Fruit fly (Drosophila melanogaster) whole organism, adult: ENCODE measurements around the gene CG8128.
A peak's percentile ranks its signal among the peaks of the same experiment; 100 is the strongest.

Experiments
- CG11617 ChIP-seq: fragments of 200-800 bp; sonication (Bioruptor generic); optimal IDR thresholded peaks from 2 replicates; lab custom pipeline; 2017; ENCODE audit warnings: mild to moderate bottlenecking, missing biosample characterization, missing genetic modification reagents, missing genetic modification characterization
- CG12768 ChIP-seq: fragments of 200-800 bp; sonication (Bioruptor generic); optimal IDR thresholded peaks from 2 replicates; lab custom pipeline; 2017; ENCODE audit warnings: missing biosample characterization, missing genetic modification characterization, mild to moderate bottlenecking, moderate library complexity, missing genetic modification reagents
- CG14711 ChIP-seq: fragments of 200-800 bp; sonication (Bioruptor generic); optimal IDR thresholded peaks from 2 replicates; lab custom pipeline; 2018; ENCODE audit warnings: missing biosample characterization, mild to moderate bottlenecking, missing genetic modification characterization, moderate library complexity
- CG1620 ChIP-seq: fragments of 200-800 bp; sonication (Bioruptor generic); optimal IDR thresholded peaks from 2 replicates; lab custom pipeline; 2016; ENCODE audit warnings: missing biosample characterization, missing genetic modification characterization
- CG33017 ChIP-seq: fragments of 200-800 bp; sonication (Bioruptor generic); optimal IDR thresholded peaks from 2 replicates; lab custom pipeline; 2018; ENCODE audit warnings: missing biosample characterization, mild to moderate bottlenecking, missing genetic modification characterization, moderate library complexity
- CG5204 ChIP-seq: fragments of 200-800 bp; sonication (Bioruptor generic); optimal IDR thresholded peaks from 2 replicates; lab custom pipeline; 2016; ENCODE audit warnings: missing biosample characterization, missing genetic modification characterization
- CG7045 ChIP-seq: fragments of 200-800 bp; sonication (Bioruptor generic); optimal IDR thresholded peaks from 2 replicates; lab custom pipeline; 2017; ENCODE audit warnings: missing biosample characterization, mild to moderate bottlenecking, missing genetic modification characterization
- CG7101 ChIP-seq: fragments of 200-800 bp; sonication (Bioruptor generic); optimal IDR thresholded peaks from 2 replicates; lab custom pipeline; 2018; ENCODE audit warnings: missing biosample characterization, mild to moderate bottlenecking, missing genetic modification characterization, moderate library complexity
- Clk ChIP-seq: fragments of 200-800 bp; sonication (Bioruptor generic); optimal IDR thresholded peaks from 2 replicates; lab custom pipeline; 2017; ENCODE audit warnings: missing biosample characterization, missing genetic modification characterization
- Crg-1 ChIP-seq: fragments of 200-800 bp; sonication (Bioruptor generic); optimal IDR thresholded peaks from 2 replicates; lab custom pipeline; 2016; ENCODE audit warnings: missing biosample characterization, missing genetic modification characterization
- Hr96 ChIP-seq: fragments of 200-800 bp; sonication (Bioruptor generic); optimal IDR thresholded peaks from 2 replicates; lab custom pipeline; 2016; ENCODE audit warnings: missing biosample characterization, missing genetic modification characterization
- Mnt ChIP-seq: fragments of 200-800 bp; sonication (Bioruptor generic); optimal IDR thresholded peaks from 2 replicates; lab custom pipeline; 2016; ENCODE audit warnings: missing biosample characterization, mild to moderate bottlenecking, missing genetic modification characterization
- bab1 ChIP-seq: fragments of 200-800 bp; sonication (Bioruptor generic); optimal IDR thresholded peaks from 3 replicates; lab custom pipeline; 2019; ENCODE audit warnings: missing biosample characterization, mild to moderate bottlenecking, missing genetic modification characterization, moderate library complexity
- cic ChIP-seq: fragments of 200-800 bp; sonication (Bioruptor generic); optimal IDR thresholded peaks from 2 replicates; lab custom pipeline; 2017; ENCODE audit warnings: missing biosample characterization, mild to moderate bottlenecking, missing genetic modification characterization, moderate library complexity
- cnc ChIP-seq, 2 experiments: fragments of >200 bp; optimal IDR thresholded peaks; 2 replicates each; lab custom pipeline; 2017
- kay ChIP-seq: fragments of 200-800 bp; sonication (Bioruptor generic); peaks from one replicate; lab custom pipeline; 2016; ENCODE audit warnings: missing biosample characterization, missing genetic modification characterization, borderline replicate concordance
- ovo ChIP-seq: fragments of 200-800 bp; sonication (Bioruptor generic); optimal IDR thresholded peaks from 2 replicates; lab custom pipeline; 2016; ENCODE audit warnings: missing biosample characterization, missing genetic modification characterization
- pad ChIP-seq: fragments of 200-800 bp; sonication (Bioruptor generic); optimal IDR thresholded peaks from 3 replicates; lab custom pipeline; 2017; ENCODE audit warnings: missing biosample characterization, missing genetic modification characterization, mild to moderate bottlenecking, moderate library complexity, missing genetic modification reagents
- tj ChIP-seq: fragments of 200-800 bp; sonication (Bioruptor generic); optimal IDR thresholded peaks from 3 replicates; lab custom pipeline; 2017; ENCODE audit warnings: missing biosample characterization, mild to moderate bottlenecking, missing genetic modification characterization, moderate library complexity
- toe ChIP-seq: fragments of 200-800 bp; sonication (Bioruptor generic); optimal IDR thresholded peaks from 2 replicates; lab custom pipeline; 2016; ENCODE audit warnings: missing biosample characterization, missing genetic modification characterization

Gene CG8128

DNA sequence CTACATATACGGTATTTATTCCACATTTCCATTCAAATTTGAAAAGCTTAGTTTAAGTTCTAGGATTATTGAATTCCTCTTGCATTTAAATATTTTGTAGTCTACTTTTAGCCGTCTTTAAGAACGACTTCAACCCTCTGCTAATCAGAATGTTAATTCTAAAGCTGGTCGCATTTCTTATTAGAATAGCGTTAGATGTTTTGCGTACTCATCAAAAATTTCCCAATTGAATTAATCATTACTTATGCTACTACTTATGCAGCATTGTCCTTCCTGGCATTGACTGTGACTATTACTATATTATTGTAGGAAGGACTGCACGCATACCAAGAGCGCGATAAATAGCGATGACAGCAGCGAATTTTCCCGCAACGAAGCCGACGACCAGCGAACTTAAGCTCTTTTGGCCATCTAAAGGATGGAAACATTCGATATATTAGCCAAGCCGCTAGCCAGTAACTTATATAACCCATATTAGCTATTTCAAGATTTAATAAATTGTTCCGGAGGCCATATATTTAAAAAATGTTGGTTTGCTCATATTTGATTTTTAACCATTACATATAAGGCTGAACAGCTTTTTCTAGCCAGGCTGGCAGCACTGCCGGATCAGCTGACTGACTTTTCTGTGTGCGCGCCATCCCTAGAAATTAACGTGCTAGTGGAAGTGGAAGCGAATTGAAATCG lies at the start of gene CG8128:
Gene CG8128 (plus strand): TSS at position 641 of the 687 bp plus-strand sequence.
- TF ChIP-seq CG12768 (GFP tag; lab: Kevin White, UChicago) (no peak), CG14711 (no peak), CG5204 (peak; percentile 33), CG1620 (GFP tag; lab: Kevin White, UChicago) (peak; percentile 35), pad (no peak), Crg-1 (GFP tag; lab: Kevin White, UChicago) (no peak), toe (GFP tag; lab: Kevin White, UChicago) (peak; percentile 57), tj (GFP tag; lab: Kevin White, UChicago) (peak; percentile 57), ovo (GFP tag; lab: Kevin White, UChicago) (peak; percentile 16)

DNA sequence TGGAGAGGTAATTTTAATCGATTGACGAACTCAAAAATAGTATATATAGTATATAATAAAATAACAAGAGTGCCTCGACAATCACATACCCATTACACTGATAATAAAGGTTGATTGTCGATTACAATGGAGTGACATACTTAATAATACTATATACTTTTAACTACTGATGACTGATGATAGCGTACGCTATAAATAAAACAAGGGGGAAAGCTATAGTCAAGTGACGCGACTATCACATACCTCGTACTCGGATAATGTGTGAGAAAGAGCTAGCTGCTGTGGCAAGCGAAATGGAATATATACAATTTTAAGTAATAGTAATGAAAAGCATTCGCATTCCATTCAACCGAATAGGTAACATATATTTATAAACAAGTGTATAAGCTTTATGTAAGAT lies 49.1 kb upstream of the CG8128 start:
- TF ChIP-seq cic (GFP tag; lab: Kevin White, UChicago) (no peak), Clk (GFP tag; lab: Kevin White, UChicago) (no peak), ovo (GFP tag; lab: Kevin White, UChicago) (no peak), kay (no peak), CG14711 (no peak), Hr96 (no peak), pad (no peak), CG5204 (no peak), CG1620 (GFP tag; lab: Kevin White, UChicago) (no peak), CG7045 (no peak), toe (GFP tag; lab: Kevin White, UChicago) (no peak), CG7101 (tag; lab: Kevin White, UChicago) (no peak), bab1 (GFP tag; lab: Kevin White, UChicago) (no peak), CG33017 (tag; lab: Kevin White, UChicago) (no peak), Mnt (GFP tag; lab: Kevin White, UChicago) (no peak), CG12768 (GFP tag; lab: Kevin White, UChicago) (no peak), Crg-1 (GFP tag; lab: Kevin White, UChicago) (no peak), cnc (optimal IDR thresholded peaks at IDR 0.05; lab: Kevin White, UChicago) (no peak), tj (GFP tag; lab: Kevin White, UChicago) (no peak), CG11617 (GFP tag; lab: Kevin White, UChicago) (no peak)

DNA sequence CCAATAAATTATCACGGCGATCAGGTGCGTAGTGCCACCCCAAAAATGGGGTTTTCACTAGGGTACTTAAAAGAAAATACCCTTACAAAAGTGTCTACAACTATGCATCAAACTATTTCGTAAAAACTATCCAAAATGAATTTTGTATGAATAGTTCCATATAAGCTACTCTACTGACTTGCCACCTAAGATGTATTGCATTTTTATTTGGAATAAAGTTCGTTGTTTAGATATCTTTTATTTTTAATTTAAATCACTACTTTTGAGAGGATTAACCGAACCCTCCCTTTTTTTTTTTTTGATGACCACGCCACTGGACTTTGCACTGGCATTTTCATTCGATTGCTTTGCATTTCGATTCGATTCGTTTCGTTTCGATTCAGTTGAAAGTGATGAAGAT lies 47.8 kb upstream of the CG8128 start:
- TF ChIP-seq toe (GFP tag; lab: Kevin White, UChicago) = no peak
- TF ChIP-seq CG1620 (GFP tag; lab: Kevin White, UChicago) = no peak
- no peak for TF ChIP-seq Hr96
- no peak for TF ChIP-seq CG11617 (GFP tag; lab: Kevin White, UChicago)
- TF ChIP-seq bab1 (GFP tag; lab: Kevin White, UChicago) = no peak
- TF ChIP-seq CG7101 (tag; lab: Kevin White, UChicago) = no peak
- TF ChIP-seq kay = no peak
- no peak for TF ChIP-seq Mnt (GFP tag; lab: Kevin White, UChicago)
- TF ChIP-seq CG12768 (GFP tag; lab: Kevin White, UChicago) = no peak
- TF ChIP-seq CG7045 = no peak
- TF ChIP-seq ovo (GFP tag; lab: Kevin White, UChicago) = no peak
- TF ChIP-seq cic (GFP tag; lab: Kevin White, UChicago) = no peak

DNA sequence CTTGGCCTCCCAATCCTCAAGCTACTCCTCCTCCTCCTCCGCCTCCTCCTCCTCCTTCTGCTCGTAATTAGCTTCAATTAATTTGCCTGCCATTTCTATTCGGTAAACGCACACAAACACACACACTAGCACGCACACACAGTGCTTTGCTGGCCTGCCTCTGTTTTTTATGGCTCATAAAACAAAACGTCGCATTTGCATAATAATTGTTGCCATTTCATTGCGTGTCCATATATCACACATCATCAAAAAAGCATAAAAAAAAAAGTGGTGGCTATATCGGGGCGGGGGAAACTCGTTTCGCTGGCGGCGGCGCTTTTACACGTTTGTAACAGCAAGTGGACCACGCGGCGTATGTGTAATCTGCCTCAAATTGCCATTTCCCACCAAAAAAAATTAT lies 45.7 kb upstream of the CG8128 start:
- TF ChIP-seq Mnt (GFP tag; lab: Kevin White, UChicago) (no peak), CG33017 (tag; lab: Kevin White, UChicago) (no peak), Crg-1 (GFP tag; lab: Kevin White, UChicago) (no peak), tj (GFP tag; lab: Kevin White, UChicago) (no peak), cic (GFP tag; lab: Kevin White, UChicago) (no peak)

DNA sequence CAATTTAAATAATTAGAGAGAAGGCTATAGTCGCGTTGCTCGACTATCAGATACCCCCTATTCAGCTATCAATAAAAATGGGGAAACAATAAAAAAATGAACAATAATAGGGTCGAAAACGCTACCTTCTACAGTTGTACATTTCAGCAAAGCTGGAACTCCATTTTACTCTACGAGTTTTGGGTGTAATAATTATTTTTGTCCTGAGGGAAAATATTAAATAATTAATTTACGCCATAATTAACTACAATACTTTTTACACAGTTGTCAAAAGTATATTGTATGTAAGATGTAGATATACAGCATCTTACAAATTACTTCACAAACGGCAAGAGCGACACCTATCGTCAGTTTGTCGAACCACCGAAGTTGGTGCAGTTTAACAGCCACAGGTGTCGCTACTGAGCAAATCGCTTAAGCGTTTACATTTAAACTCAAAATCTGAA lies 43.9 kb upstream of the CG8128 start:
- TF ChIP-seq pad = no peak
- TF ChIP-seq CG14711 = no peak
- no peak for TF ChIP-seq kay
- TF ChIP-seq toe (GFP tag; lab: Kevin White, UChicago) = peak; percentile 8
- TF ChIP-seq Hr96 = no peak
- peak; percentile 4 for TF ChIP-seq CG1620 (GFP tag; lab: Kevin White, UChicago)
- peak; percentile 7 for TF ChIP-seq CG5204

DNA sequence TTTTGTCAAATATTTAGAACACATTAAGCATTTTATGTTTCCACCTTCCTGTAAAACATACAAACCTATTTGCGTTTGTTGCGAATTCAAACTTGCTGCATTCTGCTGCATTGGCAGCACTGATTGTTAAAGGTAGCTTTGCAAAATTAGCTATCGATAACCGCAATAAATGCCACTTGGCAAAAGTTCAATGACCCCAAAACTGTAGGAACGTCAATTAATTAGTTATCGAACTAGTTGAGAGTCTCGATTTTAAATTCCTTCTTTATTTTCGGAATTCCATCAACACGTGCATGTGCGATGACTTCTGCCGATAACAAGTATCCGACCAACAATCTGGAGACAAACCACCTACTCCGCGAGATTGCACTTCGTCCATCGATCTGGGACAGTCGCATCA lies 35.0 kb upstream of the CG8128 start, which contains the start of gene CG8119:
Gene CG8119 (plus strand): TSS at position 301 of the 400 bp plus-strand sequence.
- TF ChIP-seq CG1620 (GFP tag; lab: Kevin White, UChicago) = no peak
- TF ChIP-seq cic (GFP tag; lab: Kevin White, UChicago) = no peak
- TF ChIP-seq toe (GFP tag; lab: Kevin White, UChicago) = no peak
- no peak for TF ChIP-seq Clk (GFP tag; lab: Kevin White, UChicago)
- no peak for TF ChIP-seq CG5204
- TF ChIP-seq CG14711 = no peak
- no peak for TF ChIP-seq CG33017 (tag; lab: Kevin White, UChicago)
- TF ChIP-seq CG7101 (tag; lab: Kevin White, UChicago) = no peak
- TF ChIP-seq ovo (GFP tag; lab: Kevin White, UChicago) = no peak
- no peak for TF ChIP-seq Crg-1 (GFP tag; lab: Kevin White, UChicago)
- TF ChIP-seq Hr96 = no peak
- no peak for TF ChIP-seq CG7045
- no peak for TF ChIP-seq Mnt (GFP tag; lab: Kevin White, UChicago)
